Fruit fly (Drosophila melanogaster) whole organism, adult: ENCODE measurements around the gene C15.

ENCODE experiments used
- CG11617 ChIP-seq: fragments of 200-800 bp; sonication (Bioruptor generic); optimal IDR thresholded peaks from 2 replicates; lab custom pipeline; 2017; ENCODE audit warnings: mild to moderate bottlenecking, missing biosample characterization, missing genetic modification reagents, missing genetic modification characterization
- CG12768 ChIP-seq: fragments of 200-800 bp; sonication (Bioruptor generic); optimal IDR thresholded peaks from 2 replicates; lab custom pipeline; 2017; ENCODE audit warnings: missing biosample characterization, missing genetic modification characterization, mild to moderate bottlenecking, moderate library complexity, missing genetic modification reagents
- CG14711 ChIP-seq: fragments of 200-800 bp; sonication (Bioruptor generic); optimal IDR thresholded peaks from 2 replicates; lab custom pipeline; 2018; ENCODE audit warnings: missing biosample characterization, mild to moderate bottlenecking, missing genetic modification characterization, moderate library complexity
- CG1620 ChIP-seq: fragments of 200-800 bp; sonication (Bioruptor generic); optimal IDR thresholded peaks from 2 replicates; lab custom pipeline; 2016; ENCODE audit warnings: missing biosample characterization, missing genetic modification characterization
- CG33017 ChIP-seq: fragments of 200-800 bp; sonication (Bioruptor generic); optimal IDR thresholded peaks from 2 replicates; lab custom pipeline; 2018; ENCODE audit warnings: missing biosample characterization, mild to moderate bottlenecking, missing genetic modification characterization, moderate library complexity
- CG5204 ChIP-seq: fragments of 200-800 bp; sonication (Bioruptor generic); optimal IDR thresholded peaks from 2 replicates; lab custom pipeline; 2016; ENCODE audit warnings: missing biosample characterization, missing genetic modification characterization
- CG7045 ChIP-seq: fragments of 200-800 bp; sonication (Bioruptor generic); optimal IDR thresholded peaks from 2 replicates; lab custom pipeline; 2017; ENCODE audit warnings: missing biosample characterization, mild to moderate bottlenecking, missing genetic modification characterization
- CG7101 ChIP-seq: fragments of 200-800 bp; sonication (Bioruptor generic); optimal IDR thresholded peaks from 2 replicates; lab custom pipeline; 2018; ENCODE audit warnings: missing biosample characterization, mild to moderate bottlenecking, missing genetic modification characterization, moderate library complexity
- Clk ChIP-seq: fragments of 200-800 bp; sonication (Bioruptor generic); optimal IDR thresholded peaks from 2 replicates; lab custom pipeline; 2017; ENCODE audit warnings: missing biosample characterization, missing genetic modification characterization
- Crg-1 ChIP-seq: fragments of 200-800 bp; sonication (Bioruptor generic); optimal IDR thresholded peaks from 2 replicates; lab custom pipeline; 2016; ENCODE audit warnings: missing biosample characterization, missing genetic modification characterization
- Hr96 ChIP-seq: fragments of 200-800 bp; sonication (Bioruptor generic); optimal IDR thresholded peaks from 2 replicates; lab custom pipeline; 2016; ENCODE audit warnings: missing biosample characterization, missing genetic modification characterization
- Mnt ChIP-seq: fragments of 200-800 bp; sonication (Bioruptor generic); optimal IDR thresholded peaks from 2 replicates; lab custom pipeline; 2016; ENCODE audit warnings: missing biosample characterization, mild to moderate bottlenecking, missing genetic modification characterization
- bab1 ChIP-seq: fragments of 200-800 bp; sonication (Bioruptor generic); optimal IDR thresholded peaks from 3 replicates; lab custom pipeline; 2019; ENCODE audit warnings: missing biosample characterization, mild to moderate bottlenecking, missing genetic modification characterization, moderate library complexity
- cic ChIP-seq: fragments of 200-800 bp; sonication (Bioruptor generic); optimal IDR thresholded peaks from 2 replicates; lab custom pipeline; 2017; ENCODE audit warnings: missing biosample characterization, mild to moderate bottlenecking, missing genetic modification characterization, moderate library complexity
- cnc ChIP-seq, 2 experiments: fragments of >200 bp; optimal IDR thresholded peaks; 2 replicates each; lab custom pipeline; 2017
- kay ChIP-seq: fragments of 200-800 bp; sonication (Bioruptor generic); peaks from one replicate; lab custom pipeline; 2016; ENCODE audit warnings: missing biosample characterization, missing genetic modification characterization, borderline replicate concordance
- ovo ChIP-seq: fragments of 200-800 bp; sonication (Bioruptor generic); optimal IDR thresholded peaks from 2 replicates; lab custom pipeline; 2016; ENCODE audit warnings: missing biosample characterization, missing genetic modification characterization
- pad ChIP-seq: fragments of 200-800 bp; sonication (Bioruptor generic); optimal IDR thresholded peaks from 3 replicates; lab custom pipeline; 2017; ENCODE audit warnings: missing biosample characterization, missing genetic modification characterization, mild to moderate bottlenecking, moderate library complexity, missing genetic modification reagents
- tj ChIP-seq: fragments of 200-800 bp; sonication (Bioruptor generic); optimal IDR thresholded peaks from 3 replicates; lab custom pipeline; 2017; ENCODE audit warnings: missing biosample characterization, mild to moderate bottlenecking, missing genetic modification characterization, moderate library complexity
- toe ChIP-seq: fragments of 200-800 bp; sonication (Bioruptor generic); optimal IDR thresholded peaks from 2 replicates; lab custom pipeline; 2016; ENCODE audit warnings: missing biosample characterization, missing genetic modification characterization

C15 gene

DNA sequence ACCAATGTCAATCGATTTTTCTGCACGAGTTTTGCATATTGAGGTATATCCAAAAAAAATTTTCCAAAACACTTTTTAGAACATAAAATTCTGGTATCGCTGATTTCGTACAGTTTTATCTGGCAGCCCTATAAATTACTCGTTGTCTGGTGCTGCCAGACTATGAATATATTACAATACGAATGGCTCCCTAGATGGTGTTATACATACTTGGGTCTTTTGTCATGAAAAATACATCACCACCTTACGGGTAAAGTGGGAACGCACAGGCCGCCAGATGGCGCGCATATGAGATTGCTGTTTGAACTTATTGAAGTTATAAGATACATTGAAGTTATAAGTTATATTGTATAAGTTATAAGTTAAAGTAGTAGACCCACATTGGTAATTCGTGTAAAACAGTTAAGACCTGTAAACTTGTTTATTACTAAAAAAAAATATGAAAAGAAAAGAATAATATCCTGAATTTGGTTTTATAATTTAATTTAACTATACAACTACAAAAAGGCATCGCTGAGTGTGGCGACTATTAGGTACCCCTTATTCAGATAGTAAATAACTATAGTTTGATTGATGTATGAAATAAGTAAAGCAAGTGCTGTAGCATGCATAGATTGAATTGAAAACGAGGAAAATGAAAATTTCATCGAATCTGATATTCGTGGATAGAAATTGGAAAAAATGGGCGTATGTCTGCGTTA is 11.9 kb upstream of the C15 start:
- TF ChIP-seq ovo (GFP tag; lab: Kevin White, UChicago) (no peak), pad (GFP tag; lab: Kevin White, UChicago) (peak; percentile 20), cic (no peak), CG11617 (no peak), Clk (GFP tag; lab: Kevin White, UChicago) (no peak), toe (GFP tag; lab: Kevin White, UChicago) (peak; percentile 31), Hr96 (GFP tag; lab: Kevin White, UChicago) (peak; percentile 42), CG1620 (GFP tag; lab: Kevin White, UChicago) (peak; percentile 2), cnc (optimal IDR thresholded peaks at IDR 0.05; lab: Kevin White, UChicago) (no peak), CG7101 (tag; lab: Kevin White, UChicago) (peak; percentile 13), CG33017 (tag; lab: Kevin White, UChicago) (no peak), CG7045 (GFP tag; lab: Kevin White, UChicago) (no peak), kay (GFP tag; lab: Kevin White, UChicago) (no peak), CG14711 (tag; lab: Kevin White, UChicago) (peak; percentile 51), CG5204 (peak; percentile 17), Mnt (no peak), CG12768 (GFP tag; lab: Kevin White, UChicago) (no peak)

dm6 chr3R:21493580-21494257 is 6.1 kb upstream of the C15 start:
- no peak for TF ChIP-seq cic
- TF ChIP-seq CG5204: no peak
- no peak for TF ChIP-seq ovo (GFP tag; lab: Kevin White, UChicago)
- TF ChIP-seq Clk (GFP tag; lab: Kevin White, UChicago): no peak
- TF ChIP-seq Mnt: no peak
- peak; percentile 42 for TF ChIP-seq toe (GFP tag; lab: Kevin White, UChicago)
- TF ChIP-seq kay (GFP tag; lab: Kevin White, UChicago): peak; percentile 68
- peak; percentile 31 for TF ChIP-seq CG12768 (GFP tag; lab: Kevin White, UChicago)
- TF ChIP-seq tj (GFP tag; lab: Kevin White, UChicago): peak; percentile 9
- TF ChIP-seq Hr96 (GFP tag; lab: Kevin White, UChicago): peak; percentile 51
- TF ChIP-seq CG7045 (GFP tag; lab: Kevin White, UChicago): peak; percentile 8
- no peak for TF ChIP-seq cnc (optimal IDR thresholded peaks at IDR 0.05; lab: Kevin White, UChicago)
- no peak for TF ChIP-seq CG14711 (tag; lab: Kevin White, UChicago)
- TF ChIP-seq CG11617: peak; percentile 15
- TF ChIP-seq CG33017 (tag; lab: Kevin White, UChicago): peak; percentile 33
- peak; percentile 1 for TF ChIP-seq pad (GFP tag; lab: Kevin White, UChicago)
- peak; percentile 39 for TF ChIP-seq CG7101 (tag; lab: Kevin White, UChicago)
- TF ChIP-seq CG1620 (GFP tag; lab: Kevin White, UChicago): no peak
- TF ChIP-seq Crg-1 (GFP tag; lab: Kevin White, UChicago): no peak
- TF ChIP-seq bab1: no peak

DNA sequence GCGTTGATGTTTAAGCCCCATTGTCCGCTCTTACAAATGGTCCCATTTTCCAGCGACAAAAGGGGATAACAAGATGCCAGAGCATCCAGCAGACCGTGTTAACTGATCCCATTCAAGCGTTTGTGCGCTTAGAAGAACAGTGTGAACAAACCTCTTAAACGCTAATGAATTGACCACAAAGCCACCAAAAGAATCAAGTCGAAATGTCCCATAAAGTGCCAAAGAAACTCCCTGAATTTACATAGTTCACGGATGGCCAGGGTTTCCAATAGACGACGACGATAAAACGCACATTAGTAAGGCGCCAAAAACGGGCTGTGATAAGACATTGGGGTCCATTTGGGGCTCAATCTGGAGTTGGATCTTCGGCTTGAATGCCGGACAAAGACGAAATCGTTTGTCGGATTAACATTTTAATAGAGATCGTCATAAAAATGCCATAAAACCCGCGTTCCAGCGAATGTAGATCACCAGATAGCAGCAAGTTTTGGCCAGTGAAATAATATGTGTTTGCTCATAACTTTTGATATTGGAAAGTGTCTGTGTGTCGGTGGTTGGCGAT is 1.6 kb downstream of the C15 start:
- TF ChIP-seq CG14711 (tag; lab: Kevin White, UChicago) (no peak), CG7045 (GFP tag; lab: Kevin White, UChicago) (no peak), bab1 (no peak), CG1620 (GFP tag; lab: Kevin White, UChicago) (no peak), ovo (GFP tag; lab: Kevin White, UChicago) (no peak), pad (GFP tag; lab: Kevin White, UChicago) (no peak), CG5204 (no peak), toe (GFP tag; lab: Kevin White, UChicago) (no peak), cic (no peak), CG33017 (tag; lab: Kevin White, UChicago) (no peak), Crg-1 (GFP tag; lab: Kevin White, UChicago) (no peak), CG11617 (no peak), Hr96 (GFP tag; lab: Kevin White, UChicago) (no peak), CG12768 (GFP tag; lab: Kevin White, UChicago) (no peak), Clk (GFP tag; lab: Kevin White, UChicago) (no peak), cnc (optimal IDR thresholded peaks at IDR 0.05; lab: Kevin White, UChicago) (no peak), tj (GFP tag; lab: Kevin White, UChicago) (no peak), CG7101 (tag; lab: Kevin White, UChicago) (no peak), Mnt (no peak), kay (GFP tag; lab: Kevin White, UChicago) (no peak)

dm6 chr3R:21506270-21506669 is 6.5 kb downstream of the C15 start:
- TF ChIP-seq Clk (GFP tag; lab: Kevin White, UChicago) (no peak), Crg-1 (GFP tag; lab: Kevin White, UChicago) (no peak), CG7101 (tag; lab: Kevin White, UChicago) (no peak), pad (GFP tag; lab: Kevin White, UChicago) (no peak), CG5204 (no peak), ovo (GFP tag; lab: Kevin White, UChicago) (no peak), CG7045 (GFP tag; lab: Kevin White, UChicago) (no peak), cic (no peak), tj (GFP tag; lab: Kevin White, UChicago) (no peak), Hr96 (GFP tag; lab: Kevin White, UChicago) (no peak), CG12768 (GFP tag; lab: Kevin White, UChicago) (no peak), Mnt (no peak), toe (GFP tag; lab: Kevin White, UChicago) (no peak), CG1620 (GFP tag; lab: Kevin White, UChicago) (no peak), cnc (optimal IDR thresholded peaks at IDR 0.05; lab: Kevin White, UChicago) (no peak), bab1 (no peak), CG11617 (no peak), CG33017 (tag; lab: Kevin White, UChicago) (no peak)
